Fruit fly (Drosophila melanogaster) whole organism, embryonic: ENCODE measurements around the gene Mocs1.

Experiments used
- Antp ChIP-seq: fragments of 200-800 bp; sonication (Bioruptor generic); optimal IDR thresholded peaks from 3 replicates; lab custom pipeline; 2016; ENCODE audit warnings: missing biosample characterization, missing genetic modification characterization
- Asciz ChIP-seq: fragments of 200-800 bp; sonication (Bioruptor generic); optimal IDR thresholded peaks from 2 replicates; lab custom pipeline; 2017; ENCODE audit warnings: missing biosample characterization, mild to moderate bottlenecking, missing genetic modification characterization, missing genetic modification reagents
- Atf3 ChIP-seq: fragments of 200-800 bp; sonication (Bioruptor generic); optimal IDR thresholded peaks from 3 replicates; lab custom pipeline; 2016; ENCODE audit warnings: missing biosample characterization, missing genetic modification characterization
- C15 ChIP-seq: fragments of 200-800 bp; sonication (Bioruptor generic); IDR thresholded peaks from 3 replicates; pipeline ENCODE4 v1.3.6; 2022; ENCODE audit warnings: missing biosample characterization, missing genetic modification characterization
- CG11696 ChIP-seq: fragments of 200-800 bp; sonication (Bioruptor generic); IDR thresholded peaks from 2 replicates; pipeline ENCODE4 v1.3.6; 2022; ENCODE audit warnings: missing biosample characterization, missing genetic modification characterization
- CG12071 ChIP-seq: fragments of 200-800 bp; sonication (Bioruptor generic); optimal IDR thresholded peaks from 3 replicates; lab custom pipeline; 2018; ENCODE audit warnings: missing biosample characterization, mild to moderate bottlenecking, missing genetic modification characterization
- CG12769 ChIP-seq: fragments of 200-800 bp; sonication (Bioruptor generic); optimal IDR thresholded peaks from 2 replicates; lab custom pipeline; 2019; ENCODE audit warnings: missing biosample characterization, mild to moderate bottlenecking, missing genetic modification characterization, moderate library complexity
- CG12942 ChIP-seq: fragments of 200-800 bp; sonication (Bioruptor generic); optimal IDR thresholded peaks from 3 replicates; lab custom pipeline; 2016; ENCODE audit warnings: missing biosample characterization, missing genetic modification characterization
- CG13775 ChIP-seq: fragments of 200-800 bp; sonication (Bioruptor generic); optimal IDR thresholded peaks from 3 replicates; lab custom pipeline; 2017; ENCODE audit warnings: missing biosample characterization, mild to moderate bottlenecking, missing genetic modification characterization
- CG14860 ChIP-seq: fragments of 200-800 bp; sonication (Bioruptor generic); IDR thresholded peaks from 3 replicates; pipeline ENCODE4 v1.3.6; 2022; ENCODE audit warnings: missing biosample characterization, missing genetic modification characterization; ENCODE audit not compliant: partially characterized antibody
- CG15696 ChIP-seq: fragments of 200-800 bp; sonication (Bioruptor generic); optimal IDR thresholded peaks from 2 replicates; lab custom pipeline; 2019; ENCODE audit warnings: missing biosample characterization, mild to moderate bottlenecking, missing genetic modification characterization, moderate library complexity
- CG1602 ChIP-seq: fragments of 200-800 bp; sonication (Bioruptor generic); optimal IDR thresholded peaks from 3 replicates; lab custom pipeline; 2016; ENCODE audit warnings: missing biosample characterization, missing genetic modification characterization
- CG1647 ChIP-seq: fragments of 200-800 bp; sonication (Bioruptor generic); optimal IDR thresholded peaks from 3 replicates; lab custom pipeline; 2016; ENCODE audit warnings: missing biosample characterization, missing genetic modification characterization
- CG16863 ChIP-seq: fragments of 200-800 bp; sonication (Bioruptor generic); optimal IDR thresholded peaks from 3 replicates; lab custom pipeline; 2016; ENCODE audit warnings: missing biosample characterization, missing genetic modification characterization
- CG17385 ChIP-seq: fragments of 200-800 bp; sonication (Bioruptor generic); optimal IDR thresholded peaks from 3 replicates; lab custom pipeline; 2018; ENCODE audit warnings: missing biosample characterization, mild to moderate bottlenecking, missing genetic modification characterization
- CG18619 ChIP-seq: fragments of 200-800 bp; sonication (Bioruptor generic); optimal IDR thresholded peaks from 3 replicates; lab custom pipeline; 2017; ENCODE audit warnings: missing biosample characterization, mild to moderate bottlenecking, missing genetic modification characterization
- CG18764 ChIP-seq: fragments of 200-800 bp; sonication (Bioruptor generic); optimal IDR thresholded peaks from 3 replicates; lab custom pipeline; 2016; ENCODE audit warnings: missing biosample characterization, missing genetic modification characterization
- CG34224 ChIP-seq: fragments of 200-800 bp; sonication (Bioruptor generic); IDR thresholded peaks from 3 replicates; pipeline ENCODE4 v1.3.6; 2022; ENCODE audit warnings: missing biosample characterization, missing genetic modification characterization; ENCODE audit not compliant: partially characterized antibody
- CG4820 ChIP-seq: fragments of 200-800 bp; sonication (Bioruptor generic); optimal IDR thresholded peaks from 3 replicates; lab custom pipeline; 2016; ENCODE audit warnings: missing biosample characterization, missing genetic modification characterization
- CG5953 ChIP-seq: fragments of 200-800 bp; sonication (Bioruptor generic); IDR thresholded peaks from 2 replicates; pipeline ENCODE4 v1.3.6; 2022; ENCODE audit warnings: missing biosample characterization, missing genetic modification characterization
- CG6683 ChIP-seq: fragments of 200-800 bp; sonication (Bioruptor generic); optimal IDR thresholded peaks from 2 replicates; lab custom pipeline; 2017; ENCODE audit warnings: missing biosample characterization, mild to moderate bottlenecking, missing genetic modification characterization, missing genetic modification reagents
- CG6689 ChIP-seq: fragments of 200-800 bp; sonication (Bioruptor generic); IDR thresholded peaks from 2 replicates; pipeline ENCODE4 v1.3.6; 2022; ENCODE audit warnings: missing biosample characterization, missing genetic modification characterization
- CG7556 ChIP-seq: fragments of 200-800 bp; sonication (Bioruptor generic); optimal IDR thresholded peaks from 2 replicates; lab custom pipeline; 2017; ENCODE audit warnings: missing biosample characterization, mild to moderate bottlenecking, missing genetic modification characterization
- CG7987 ChIP-seq: fragments of 200-800 bp; sonication (Bioruptor generic); optimal IDR thresholded peaks from 2 replicates; lab custom pipeline; 2018; ENCODE audit warnings: missing biosample characterization, mild to moderate bottlenecking, missing genetic modification characterization, moderate library complexity
- CG8924 ChIP-seq: fragments of 200-800 bp; optimal IDR thresholded peaks from 3 replicates; lab custom pipeline; 2019; ENCODE audit warnings: missing biosample characterization, mild to moderate bottlenecking, missing genetic modification characterization, moderate library complexity
- CG8944 ChIP-seq: fragments of 200-800 bp; sonication (Bioruptor generic); optimal IDR thresholded peaks from 3 replicates; lab custom pipeline; 2016; ENCODE audit warnings: missing biosample characterization, missing genetic modification characterization
- D19A ChIP-seq: fragments of 200-800 bp; optimal IDR thresholded peaks from 3 replicates; lab custom pipeline; 2019; ENCODE audit warnings: missing biosample characterization, mild to moderate bottlenecking, missing genetic modification characterization, moderate library complexity
- Doc2 ChIP-seq: fragments of 200-800 bp; sonication (Bioruptor generic); IDR thresholded peaks from 2 replicates; pipeline ENCODE4 v1.3.6; 2022; ENCODE audit warnings: missing biosample characterization, missing genetic modification characterization
- Fer1 ChIP-seq: fragments of 200-800 bp; sonication (Bioruptor generic); optimal IDR thresholded peaks from 2 replicates; lab custom pipeline; 2017; ENCODE audit warnings: missing biosample characterization, mild to moderate bottlenecking, missing genetic modification characterization
- Hmr ChIP-seq: fragments of 200-800 bp; sonication (Bioruptor generic); optimal IDR thresholded peaks from 3 replicates; lab custom pipeline; 2017; ENCODE audit warnings: mild to moderate bottlenecking, missing biosample characterization, missing genetic modification reagents, missing genetic modification characterization
- Hr51 ChIP-seq, 2 experiments: fragments of 200-800 bp; sonication (Bioruptor generic); optimal IDR thresholded peaks; 2 replicates in 1 of 2; 3 replicates in 1 of 2; lab custom pipeline; 2016 to 2018; ENCODE audit warnings: missing biosample characterization in 2 of 2, missing genetic modification characterization in 2 of 2, mild to moderate bottlenecking in 1 of 2, moderate library complexity in 1 of 2
- Lhr ChIP-seq: fragments of 200-800 bp; sonication (Bioruptor generic); optimal IDR thresholded peaks from 3 replicates; lab custom pipeline; 2017; ENCODE audit warnings: mild to moderate bottlenecking, missing biosample characterization, missing genetic modification reagents, missing genetic modification characterization
- Scr ChIP-seq: fragments of 200-800 bp; sonication (Bioruptor generic); IDR thresholded peaks from 2 replicates; pipeline ENCODE4 v1.3.6; 2022; ENCODE audit warnings: missing biosample characterization, missing genetic modification characterization; ENCODE audit not compliant: partially characterized antibody
- Six4 ChIP-seq: fragments of 200-800 bp; sonication (Bioruptor generic); optimal IDR thresholded peaks from 2 replicates; lab custom pipeline; 2016; ENCODE audit warnings: missing biosample characterization, missing genetic modification characterization
- ase ChIP-seq: fragments of 200-800 bp; sonication (Bioruptor generic); IDR thresholded peaks from 3 replicates; pipeline ENCODE4 v1.3.6; 2022; ENCODE audit warnings: missing biosample characterization, missing genetic modification characterization
- bigmax ChIP-seq: fragments of 200-800 bp; sonication (Bioruptor generic); optimal IDR thresholded peaks from 2 replicates; lab custom pipeline; 2018; ENCODE audit warnings: missing biosample characterization, mild to moderate bottlenecking, missing genetic modification characterization
- cas ChIP-seq: fragments of 200-800 bp; sonication (Bioruptor generic); IDR thresholded peaks from 2 replicates; pipeline ENCODE4 v1.3.6; 2022; ENCODE audit warnings: missing biosample characterization, missing genetic modification characterization
- chinmo ChIP-seq: fragments of 200-800 bp; sonication (Bioruptor generic); IDR thresholded peaks from 4 replicates; pipeline ENCODE4 v1.3.6; 2022; ENCODE audit warnings: missing biosample characterization, missing genetic modification characterization; ENCODE audit not compliant: partially characterized antibody
- crc ChIP-seq: fragments of 200-800 bp; sonication (Bioruptor generic); optimal IDR thresholded peaks from 2 replicates; lab custom pipeline; 2016; ENCODE audit warnings: missing biosample characterization, missing genetic modification characterization
- en ChIP-seq: fragments of 200-800 bp; sonication (Bioruptor generic); optimal IDR thresholded peaks from 2 replicates; lab custom pipeline; 2016; ENCODE audit warnings: missing biosample characterization, missing genetic modification characterization
- gsb-n ChIP-seq: fragments of 200-800 bp; sonication (Bioruptor generic); optimal IDR thresholded peaks from 3 replicates; lab custom pipeline; 2018; ENCODE audit warnings: missing biosample characterization, mild to moderate bottlenecking, missing genetic modification characterization
- ken ChIP-seq: fragments of 200-800 bp; sonication (Bioruptor generic); IDR thresholded peaks from 3 replicates; pipeline ENCODE4 v1.3.6; 2022; ENCODE audit warnings: missing biosample characterization, missing genetic modification characterization
- kni ChIP-seq: fragments of 200-800 bp; sonication (Bioruptor generic); optimal IDR thresholded peaks from 3 replicates; lab custom pipeline; 2017; ENCODE audit warnings: mild to moderate bottlenecking, missing biosample characterization, missing genetic modification reagents, missing genetic modification characterization
- sima ChIP-seq: fragments of 200-800 bp; sonication (Bioruptor generic); optimal IDR thresholded peaks from 2 replicates; lab custom pipeline; 2016; ENCODE audit warnings: missing biosample characterization, missing genetic modification characterization
- tna ChIP-seq: fragments of 200-800 bp; sonication (Bioruptor generic); IDR thresholded peaks from 2 replicates; pipeline ENCODE4 v1.3.6; 2022; ENCODE audit warnings: missing biosample characterization, missing genetic modification characterization; ENCODE audit not compliant: partially characterized antibody
- usp ChIP-seq: fragments of >200 bp; optimal IDR thresholded peaks from 2 replicates; lab custom pipeline; 2017; ENCODE audit warnings: missing biosample characterization, missing genetic modification characterization
- vnd ChIP-seq: fragments of 200-800 bp; sonication (Bioruptor generic); IDR thresholded peaks from 3 replicates; pipeline ENCODE4 v1.3.6; 2022; ENCODE audit warnings: missing biosample characterization, missing genetic modification characterization; ENCODE audit not compliant: partially characterized antibody
- yki ChIP-seq: fragments of >200 bp; optimal IDR thresholded peaks from 3 replicates; lab custom pipeline; 2018
- z ChIP-seq: fragments of 200-800 bp; sonication (Bioruptor generic); IDR thresholded peaks from 3 replicates; pipeline ENCODE4 v1.3.6; 2022; ENCODE audit warnings: missing biosample characterization, missing genetic modification characterization

Gene Mocs1

DNA sequence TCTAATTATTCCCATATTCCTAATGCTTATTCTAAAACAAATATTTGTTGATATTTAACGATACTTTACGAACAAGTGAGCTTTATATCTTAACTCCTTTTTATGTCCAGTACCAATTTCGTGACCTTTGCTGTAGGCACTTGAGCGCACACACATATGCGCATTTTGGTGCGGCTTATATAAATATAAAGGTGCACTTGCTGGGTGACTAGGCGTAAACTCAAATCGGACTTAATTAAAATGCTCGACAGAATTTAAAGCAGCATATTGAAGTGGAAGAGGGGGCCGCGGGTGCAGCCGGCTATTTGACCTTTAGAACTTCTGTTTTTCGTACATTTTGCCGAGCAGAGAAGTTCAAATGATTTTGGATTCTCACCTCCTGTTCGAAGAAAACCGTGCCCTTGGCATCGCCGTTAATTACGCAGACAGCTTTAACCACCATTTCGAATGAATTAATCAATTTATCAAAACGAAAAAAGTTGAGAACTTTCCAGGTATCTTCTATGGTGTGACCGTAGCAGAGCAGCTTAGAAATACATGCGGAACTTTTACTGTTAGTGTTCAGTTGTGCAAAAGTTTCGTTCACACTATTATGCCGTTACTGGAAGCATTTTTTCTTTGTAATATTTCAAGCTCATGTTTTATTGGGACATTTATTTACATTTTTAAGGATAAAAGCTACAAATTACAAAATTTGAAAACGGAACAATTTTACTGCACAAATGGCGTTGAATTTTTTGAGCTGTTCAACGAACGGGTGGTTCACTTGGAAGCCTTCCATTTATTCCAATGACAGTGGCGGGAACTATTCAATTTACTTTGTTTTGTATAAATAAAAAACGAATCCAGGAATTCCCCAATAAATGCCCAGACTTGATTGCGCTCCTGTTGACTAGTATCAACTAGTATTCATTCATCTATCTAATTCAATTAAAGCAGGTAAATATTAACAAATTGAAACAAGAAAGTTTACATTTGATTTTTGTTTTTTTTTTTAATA, 43.2 kb downstream of the Mocs1 start, which contains the start of gene Sod1 (continued):
- TF ChIP-seq Doc2 (GFP tag; lab: Robert Waterston, UW) (no peak), C15 (GFP tag; lab: Robert Waterston, UW) (no peak), kni (GFP tag; lab: Kevin White, UChicago) (no peak), CG12071 (no peak), CG14860 (no peak), CG18764 (GFP tag; lab: Kevin White, UChicago) (no peak), Antp (GFP tag; lab: Kevin White, UChicago) (no peak), sima (GFP tag; lab: Kevin White, UChicago) (no peak), CG1647 (GFP tag; lab: Kevin White, UChicago) (no peak), CG16863 (GFP tag; lab: Kevin White, UChicago) (no peak), CG11696 (GFP tag; lab: Robert Waterston, UW) (peak; percentile 86), yki (lab: Kevin White, UChicago) (no peak), tna (GFP tag; lab: Robert Waterston, UW) (no peak), CG12769 (tag; lab: Kevin White, UChicago) (no peak), gsb-n (tag; lab: Kevin White, UChicago) (no peak), CG15696 (tag; lab: Kevin White, UChicago) (no peak), en (no peak), Scr (GFP tag; lab: Robert Waterston, UW) (0 out of 2 replicates have a peak, but pooled peaks have one; percentile 33), Atf3 (no peak), cas (GFP tag; lab: Robert Waterston, UW) (no peak), CG6683 (GFP tag; lab: Kevin White, UChicago) (no peak), vnd (GFP tag; lab: Robert Waterston, UW) (0 out of 3 replicates have a peak, but pooled peaks have one; percentile 12), Hr51 (GFP tag; optimal IDR thresholded peaks at IDR 0.05; lab: Kevin White, UChicago) (no peak), D19A (tag; lab: Kevin White, UChicago) (no peak), Hmr (no peak), CG6689 (GFP tag; lab: Robert Waterston, UW) (no peak), ken (GFP tag; lab: Robert Waterston, UW) (no peak), Lhr (no peak), z (GFP tag; lab: Robert Waterston, UW) (no peak), CG5953 (GFP tag; lab: Robert Waterston, UW) (no peak), CG8944 (GFP tag; lab: Kevin White, UChicago) (no peak), CG4820 (GFP tag; lab: Kevin White, UChicago) (no peak), usp (GFP tag; lab: Kevin White, UChicago) (no peak), CG12942 (GFP tag; lab: Kevin White, UChicago) (no peak), CG7556 (GFP tag; lab: Kevin White, UChicago) (no peak), Asciz (no peak), CG34224 (GFP tag; lab: Robert Waterston, UW) (peak; percentile 53; the same call in 1 of the 3 replicates), CG13775 (no peak), CG7987 (GFP tag; lab: Kevin White, UChicago) (no peak), crc (GFP tag; lab: Kevin White, UChicago) (no peak), ase (GFP tag; lab: Robert Waterston, UW) (no peak), chinmo (peak; percentile 71; the same call in 1 of the 4 replicates), Six4 (GFP tag; lab: Kevin White, UChicago) (no peak), CG17385 (GFP tag; lab: Kevin White, UChicago) (no peak), CG8924 (tag; lab: Kevin White, UChicago) (no peak), bigmax (GFP tag; lab: Kevin White, UChicago) (no peak), CG18619 (GFP tag; lab: Kevin White, UChicago) (no peak), CG1602 (GFP tag; lab: Kevin White, UChicago) (no peak), Fer1 (GFP tag; lab: Kevin White, UChicago) (peak; percentile 1)
